Worm (Caenorhabditis elegans) whole organism, midembryonic: ENCODE data around the gene che-7.

Experiments used
- T22C8.4 ChIP-seq: fragments of 200-800 bp; sonication (Bioruptor generic); IDR thresholded peaks from 2 replicates; pipeline ENCODE4 v1.3.6; 2022; ENCODE audit warnings: missing genetic modification characterization, missing compliant biosample characterization
- cog-1 ChIP-seq: sonication (generic microtip); optimal IDR thresholded peaks from 2 replicates; lab custom pipeline; 2016; ENCODE audit warnings: missing genetic modification characterization, missing compliant biosample characterization
- klf-2 ChIP-seq: fragments of 200-800 bp; sonication (Bioruptor generic); conservative IDR thresholded peaks from 2 replicates; pipeline ENCODE4 v1.3.6; 2022; ENCODE audit warnings: missing genetic modification reagents, missing genetic modification characterization, missing compliant biosample characterization
- ref-1 ChIP-seq: fragments of 200-800 bp; sonication (Bioruptor generic); conservative IDR thresholded peaks from 2 replicates; pipeline ENCODE4 v1.3.6; 2022; ENCODE audit warnings: missing genetic modification reagents, missing genetic modification characterization, missing compliant biosample characterization
- ztf-29 ChIP-seq: fragments of 200-800 bp; sonication (Bioruptor generic); IDR thresholded peaks from 2 replicates; pipeline ENCODE4 v1.3.6; 2022; ENCODE audit warnings: missing genetic modification reagents, missing genetic modification characterization, missing compliant biosample characterization

DNA sequence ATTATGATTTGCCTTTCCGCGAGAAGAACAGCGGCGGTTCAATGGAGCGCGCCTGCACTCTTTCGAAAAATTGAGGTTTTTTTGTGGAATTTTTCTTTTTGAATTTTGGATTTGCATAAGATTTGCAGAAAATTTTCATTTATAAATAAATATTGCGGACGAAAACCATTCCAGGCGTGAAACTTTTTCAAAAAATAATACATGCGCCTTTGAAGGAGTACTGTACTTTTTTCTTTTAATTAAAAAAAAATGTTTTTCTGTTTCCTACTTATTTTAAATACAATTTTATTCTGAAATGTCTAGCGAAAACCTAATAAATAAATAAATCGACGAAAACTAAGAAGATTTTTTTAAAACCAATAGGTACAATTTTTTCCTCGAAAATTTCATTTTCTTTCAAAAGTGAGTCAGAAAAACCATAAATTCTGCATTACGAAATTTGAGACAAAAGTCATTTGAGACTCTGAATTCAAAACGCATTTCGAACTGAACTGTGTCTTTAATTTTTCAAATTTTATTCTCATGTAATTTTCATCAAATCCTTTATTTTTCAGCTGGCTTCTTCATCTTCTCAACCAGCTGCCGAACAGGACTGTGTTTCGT is 12.1 kb upstream of the che-7 start, which contains the start of gene F26D11.1:
- no peak for TF ChIP-seq klf-2 (GFP tag; lab: Robert Waterston, UW)
- no peak for TF ChIP-seq T22C8.4 (GFP tag; lab: Robert Waterston, UW)
- no peak for TF ChIP-seq cog-1
- no peak for TF ChIP-seq ztf-29 (GFP tag; lab: Robert Waterston, UW)
- TF ChIP-seq ref-1 (GFP tag; lab: Robert Waterston, UW) = no peak
